Fruit fly (Drosophila melanogaster) whole organism, embryonic: Measurements from ENCODE around the gene T48.
A peak's percentile ranks its signal among the peaks of the same experiment; 100 is the strongest.

Experiments
- Ada2b ChIP-seq: fragments of 200-800 bp; sonication (Bioruptor generic); IDR thresholded peaks from 2 replicates; pipeline ENCODE4 v1.3.6; 2022; ENCODE audit warnings: missing biosample characterization, missing genetic modification characterization
- C15 ChIP-seq: fragments of 200-800 bp; sonication (Bioruptor generic); IDR thresholded peaks from 3 replicates; pipeline ENCODE4 v1.3.6; 2022; ENCODE audit warnings: missing biosample characterization, missing genetic modification characterization
- CG10274 ChIP-seq: fragments of 200-800 bp; sonication (Bioruptor generic); optimal IDR thresholded peaks from 3 replicates; lab custom pipeline; 2017; ENCODE audit warnings: missing biosample characterization, mild to moderate bottlenecking, missing genetic modification characterization
- CG10979 ChIP-seq: fragments of 200-800 bp; sonication (Bioruptor generic); optimal IDR thresholded peaks from 2 replicates; lab custom pipeline; 2018; ENCODE audit warnings: missing biosample characterization, mild to moderate bottlenecking, missing genetic modification characterization, moderate library complexity
- CG1233 ChIP-seq: fragments of 200-800 bp; sonication (Bioruptor generic); optimal IDR thresholded peaks from 4 replicates; lab custom pipeline; 2018; ENCODE audit warnings: missing biosample characterization, mild to moderate bottlenecking, missing genetic modification characterization
- CG14441 ChIP-seq: fragments of 200-800 bp; sonication (Bioruptor generic); IDR thresholded peaks from 2 replicates; pipeline ENCODE4 v1.3.6; 2022; ENCODE audit warnings: missing biosample characterization, missing genetic modification characterization
- CG14860 ChIP-seq: fragments of 200-800 bp; sonication (Bioruptor generic); IDR thresholded peaks from 3 replicates; pipeline ENCODE4 v1.3.6; 2022; ENCODE audit warnings: missing biosample characterization, missing genetic modification characterization; ENCODE audit not compliant: partially characterized antibody
- CG15011 ChIP-seq: fragments of 200-800 bp; sonication (Bioruptor generic); optimal IDR thresholded peaks from 3 replicates; lab custom pipeline; 2018; ENCODE audit warnings: missing biosample characterization, mild to moderate bottlenecking, missing genetic modification characterization
- CG15269 ChIP-seq: fragments of 200-800 bp; sonication (Bioruptor generic); optimal IDR thresholded peaks from 2 replicates; lab custom pipeline; 2018; ENCODE audit warnings: missing biosample characterization, mild to moderate bottlenecking, missing genetic modification characterization, moderate library complexity
- CG1529 ChIP-seq: fragments of 200-800 bp; sonication (Bioruptor generic); optimal IDR thresholded peaks from 3 replicates; lab custom pipeline; 2018; ENCODE audit warnings: missing biosample characterization, missing genetic modification characterization
- CG15696 ChIP-seq: fragments of 200-800 bp; sonication (Bioruptor generic); optimal IDR thresholded peaks from 2 replicates; lab custom pipeline; 2019; ENCODE audit warnings: missing biosample characterization, mild to moderate bottlenecking, missing genetic modification characterization, moderate library complexity
- CG17612 ChIP-seq: fragments of 200-800 bp; sonication (Bioruptor generic); IDR thresholded peaks from 2 replicates; pipeline ENCODE4 v1.3.6; 2022; ENCODE audit warnings: missing biosample characterization, missing genetic modification characterization
- CG2678 ChIP-seq: fragments of 200-800 bp; sonication (Bioruptor generic); optimal IDR thresholded peaks from 3 replicates; lab custom pipeline; 2019; ENCODE audit warnings: missing biosample characterization, mild to moderate bottlenecking, missing genetic modification characterization, moderate library complexity
- CG30020 ChIP-seq: fragments of 200-800 bp; optimal IDR thresholded peaks from 2 replicates; lab custom pipeline; 2019; ENCODE audit warnings: missing biosample characterization, mild to moderate bottlenecking, missing genetic modification characterization, moderate library complexity
- CG30431 ChIP-seq: fragments of 200-800 bp; sonication (Bioruptor generic); optimal IDR thresholded peaks from 2 replicates; lab custom pipeline; 2017; ENCODE audit warnings: missing biosample characterization, missing genetic modification characterization
- CG4282 ChIP-seq: fragments of 200-800 bp; sonication (Bioruptor generic); optimal IDR thresholded peaks from 2 replicates; lab custom pipeline; 2016; ENCODE audit warnings: missing biosample characterization, missing genetic modification characterization
- CG4424 ChIP-seq: fragments of 200-800 bp; sonication (Bioruptor generic); optimal IDR thresholded peaks from 3 replicates; lab custom pipeline; 2016; ENCODE audit warnings: missing biosample characterization, missing genetic modification characterization
- CG6654 ChIP-seq: fragments of 200-800 bp; sonication (Bioruptor generic); optimal IDR thresholded peaks from 2 replicates; lab custom pipeline; 2017; ENCODE audit warnings: missing biosample characterization, mild to moderate bottlenecking, missing genetic modification characterization
- CG7745 ChIP-seq: fragments of 200-800 bp; sonication (Bioruptor generic); optimal IDR thresholded peaks from 2 replicates; lab custom pipeline; 2018; ENCODE audit warnings: missing biosample characterization, mild to moderate bottlenecking, missing genetic modification characterization, moderate library complexity
- CG8765 ChIP-seq: fragments of 200-800 bp; sonication (Bioruptor generic); IDR thresholded peaks from 2 replicates; pipeline ENCODE4 v1.3.6; 2022; ENCODE audit warnings: missing biosample characterization, missing genetic modification characterization
- Fer2 ChIP-seq: fragments of 200-800 bp; sonication (Bioruptor generic); optimal IDR thresholded peaks from 2 replicates; lab custom pipeline; 2018; ENCODE audit warnings: missing biosample characterization, mild to moderate bottlenecking, missing genetic modification characterization, moderate library complexity
- HLH4C ChIP-seq: fragments of 200-800 bp; sonication (Bioruptor generic); IDR thresholded peaks from 3 replicates; pipeline ENCODE4 v1.3.6; 2022; ENCODE audit warnings: missing biosample characterization, missing genetic modification characterization; ENCODE audit not compliant: partially characterized antibody
- HmgD ChIP-seq: fragments of 200-800 bp; sonication (Bioruptor generic); optimal IDR thresholded peaks from 3 replicates; lab custom pipeline; 2016; ENCODE audit warnings: missing biosample characterization, missing genetic modification characterization
- Hmr ChIP-seq: fragments of 200-800 bp; sonication (Bioruptor generic); optimal IDR thresholded peaks from 3 replicates; lab custom pipeline; 2017; ENCODE audit warnings: mild to moderate bottlenecking, missing biosample characterization, missing genetic modification reagents, missing genetic modification characterization
- Hr3 ChIP-seq: fragments of 200-800 bp; sonication (Bioruptor generic); optimal IDR thresholded peaks from 3 replicates; lab custom pipeline; 2016; ENCODE audit warnings: missing biosample characterization, missing genetic modification characterization
- Lpt ChIP-seq: fragments of >200 bp; optimal IDR thresholded peaks from 2 replicates; lab custom pipeline; 2018; ENCODE audit warnings: missing biosample characterization, missing genetic modification characterization
- Poxn ChIP-seq: fragments of 200-800 bp; sonication (Bioruptor generic); IDR thresholded peaks from 2 replicates; pipeline ENCODE4 v1.3.6; 2022; ENCODE audit warnings: missing biosample characterization, missing genetic modification characterization
- Six4 ChIP-seq: fragments of 200-800 bp; sonication (Bioruptor generic); optimal IDR thresholded peaks from 2 replicates; lab custom pipeline; 2016; ENCODE audit warnings: missing biosample characterization, missing genetic modification characterization
- Sox100B ChIP-seq: fragments of 200-800 bp; sonication (Bioruptor generic); optimal IDR thresholded peaks from 3 replicates; lab custom pipeline; 2018; ENCODE audit warnings: missing biosample characterization, mild to moderate bottlenecking, missing genetic modification characterization
- Vsx1 ChIP-seq: fragments of 200-800 bp; sonication (Bioruptor generic); optimal IDR thresholded peaks from 2 replicates; lab custom pipeline; 2017; ENCODE audit warnings: missing biosample characterization, mild to moderate bottlenecking, missing genetic modification characterization, missing genetic modification reagents
- ash1 ChIP-seq: fragments of 200-800 bp; sonication (Bioruptor generic); optimal IDR thresholded peaks from 2 replicates; lab custom pipeline; 2018; ENCODE audit warnings: missing biosample characterization, mild to moderate bottlenecking, missing genetic modification characterization
- chif ChIP-seq, 2 experiments: fragments of 200-800 bp; sonication (Bioruptor generic); optimal IDR thresholded peaks; 3 replicates each; lab custom pipeline; 2016; ENCODE audit warnings: missing biosample characterization in 2 of 2, missing genetic modification characterization in 2 of 2
- chn ChIP-seq: fragments of 200-800 bp; sonication (Bioruptor generic); optimal IDR thresholded peaks from 2 replicates; lab custom pipeline; 2016; ENCODE audit warnings: missing biosample characterization, missing genetic modification characterization
- cwo ChIP-seq: fragments of 200-800 bp; sonication (Bioruptor generic); optimal IDR thresholded peaks from 3 replicates; lab custom pipeline; 2017; ENCODE audit warnings: missing biosample characterization, missing genetic modification characterization, mild to moderate bottlenecking, moderate library complexity, missing genetic modification reagents
- danr ChIP-seq: fragments of 200-800 bp; sonication (Bioruptor generic); IDR thresholded peaks from 2 replicates; pipeline ENCODE4 v1.3.6; 2022; ENCODE audit warnings: missing biosample characterization, missing genetic modification characterization
- dati ChIP-seq: fragments of 200-800 bp; sonication (Bioruptor generic); IDR thresholded peaks from 2 replicates; pipeline ENCODE4 v1.3.6; 2022; ENCODE audit warnings: missing biosample characterization, missing genetic modification characterization
- dmrt99B ChIP-seq: fragments of 200-800 bp; sonication (Bioruptor generic); optimal IDR thresholded peaks from 2 replicates; lab custom pipeline; 2018; ENCODE audit warnings: missing biosample characterization, mild to moderate bottlenecking, missing genetic modification characterization, moderate library complexity
- dysf ChIP-seq: fragments of 200-800 bp; sonication (Bioruptor generic); IDR thresholded peaks from 3 replicates; pipeline ENCODE4 v1.3.6; 2022; ENCODE audit warnings: missing biosample characterization, missing genetic modification characterization
- esg ChIP-seq: fragments of 200-800 bp; sonication (Bioruptor generic); conservative IDR thresholded peaks from 2 replicates; pipeline ENCODE4 v1.3.6; 2022; ENCODE audit warnings: missing biosample characterization, missing genetic modification characterization
- exex ChIP-seq: fragments of 200-800 bp; sonication (Bioruptor generic); optimal IDR thresholded peaks from 4 replicates; lab custom pipeline; 2018; ENCODE audit warnings: missing biosample characterization, mild to moderate bottlenecking, missing genetic modification characterization, moderate library complexity
- fu2 ChIP-seq: fragments of 200-800 bp; sonication (Bioruptor generic); optimal IDR thresholded peaks from 2 replicates; lab custom pipeline; 2016; ENCODE audit warnings: missing biosample characterization, missing genetic modification characterization
- gro ChIP-seq: fragments of 200-800 bp; sonication (Bioruptor generic); optimal IDR thresholded peaks from 2 replicates; lab custom pipeline; 2016; ENCODE audit warnings: missing biosample characterization, missing genetic modification characterization
- gsb-n ChIP-seq: fragments of 200-800 bp; sonication (Bioruptor generic); optimal IDR thresholded peaks from 3 replicates; lab custom pipeline; 2018; ENCODE audit warnings: missing biosample characterization, mild to moderate bottlenecking, missing genetic modification characterization
- lmd ChIP-seq: fragments of 200-800 bp; sonication (Bioruptor generic); IDR thresholded peaks from 2 replicates; pipeline ENCODE4 v1.3.6; 2022; ENCODE audit warnings: missing biosample characterization, missing genetic modification characterization
- mld ChIP-seq: fragments of 200-800 bp; sonication (Bioruptor generic); IDR thresholded peaks from 3 replicates; pipeline ENCODE4 v1.3.6; 2022; ENCODE audit warnings: missing biosample characterization, missing genetic modification characterization; ENCODE audit not compliant: partially characterized antibody
- nerfin-2 ChIP-seq: fragments of 200-800 bp; sonication (Bioruptor generic); IDR thresholded peaks from 2 replicates; pipeline ENCODE4 v1.3.6; 2022; ENCODE audit warnings: missing biosample characterization, missing genetic modification characterization; ENCODE audit not compliant: partially characterized antibody
- ranshi ChIP-seq: fragments of 200-800 bp; sonication (Bioruptor generic); IDR thresholded peaks from 2 replicates; pipeline ENCODE4 v1.3.6; 2022; ENCODE audit warnings: missing biosample characterization, missing genetic modification characterization
- shn ChIP-seq: fragments of 200-800 bp; sonication (Bioruptor generic); optimal IDR thresholded peaks from 3 replicates; lab custom pipeline; 2016; ENCODE audit warnings: missing biosample characterization, missing genetic modification characterization
- sna ChIP-seq: fragments of 200-800 bp; sonication (Bioruptor generic); IDR thresholded peaks from 2 replicates; pipeline ENCODE4 v1.3.6; 2022; ENCODE audit warnings: missing biosample characterization, missing genetic modification characterization; ENCODE audit not compliant: partially characterized antibody
- tna ChIP-seq: fragments of 200-800 bp; sonication (Bioruptor generic); IDR thresholded peaks from 2 replicates; pipeline ENCODE4 v1.3.6; 2022; ENCODE audit warnings: missing biosample characterization, missing genetic modification characterization; ENCODE audit not compliant: partially characterized antibody

The T48 gene

dm6 chr3R:26953478-26953874, 71.9 kb downstream of the T48 start (continued):
- TF ChIP-seq CG4424 (GFP tag; lab: Kevin White, UChicago) (no peak), CG1529 (GFP tag; lab: Kevin White, UChicago) (no peak), CG15011 (GFP tag; lab: Kevin White, UChicago) (no peak), Vsx1 (no peak), Hmr (GFP tag; lab: Kevin White, UChicago) (no peak), chif (GFP tag; optimal IDR thresholded peaks at IDR 0.05; lab: Kevin White, UChicago) (peak in 1 of 2 experiments; percentile 48), shn (GFP tag; lab: Kevin White, UChicago) (peak; percentile 52), HmgD (GFP tag; lab: Kevin White, UChicago) (no peak), CG8765 (GFP tag; lab: Robert Waterston, UW) (peak; percentile 15; the same call in 1 of the 2 replicates), dati (no peak), gro (GFP tag; lab: Kevin White, UChicago) (peak; percentile 20), dmrt99B (tag; lab: Kevin White, UChicago) (peak; percentile 25), lmd (GFP tag; lab: Robert Waterston, UW) (no peak; the same call in 1 of the 2 replicates), Sox100B (no peak), CG17612 (no peak), Fer2 (tag; lab: Kevin White, UChicago) (no peak), Poxn (GFP tag; lab: Robert Waterston, UW) (no peak), CG7745 (tag; lab: Kevin White, UChicago) (no peak), nerfin-2 (GFP tag; lab: Robert Waterston, UW) (no peak), mld (GFP tag; lab: Robert Waterston, UW) (no peak), ash1 (GFP tag; lab: Kevin White, UChicago) (no peak), CG10274 (no peak), CG30431 (GFP tag; lab: Kevin White, UChicago) (no peak), CG14860 (GFP tag; lab: Robert Waterston, UW) (no peak), sna (GFP tag; lab: Robert Waterston, UW) (no peak), fu2 (GFP tag; lab: Kevin White, UChicago) (peak; percentile 43), ranshi (GFP tag; lab: Robert Waterston, UW) (0 out of 2 replicates have a peak, but pooled peaks have one; percentile 9), CG6654 (no peak)

dm6 chr3R:26954020-26954672, 72.6 kb downstream of the T48 start:
- TF ChIP-seq esg, result peak; percentile 74
- no peak for TF ChIP-seq Lpt (GFP tag; lab: Kevin White, UChicago)
- TF ChIP-seq C15 (GFP tag; lab: Robert Waterston, UW), result no peak
- TF ChIP-seq CG10979 (tag; lab: Kevin White, UChicago), result peak; percentile 77
- no peak for TF ChIP-seq CG30020 (tag; lab: Kevin White, UChicago)
- peak; percentile 69 for TF ChIP-seq cwo (GFP tag; lab: Kevin White, UChicago)
- no peak for TF ChIP-seq CG15696 (tag; lab: Kevin White, UChicago)
- no peak for TF ChIP-seq CG4282 (GFP tag; lab: Kevin White, UChicago)
- peak; percentile 62 for TF ChIP-seq CG1233 (GFP tag; lab: Kevin White, UChicago)
- TF ChIP-seq tna (GFP tag; lab: Robert Waterston, UW), result no peak
- TF ChIP-seq exex (tag; lab: Kevin White, UChicago), result peak; percentile 23
- peak; percentile 85 for TF ChIP-seq CG2678 (tag; lab: Kevin White, UChicago)
- peak; percentile 83 for TF ChIP-seq Hr3 (GFP tag; lab: Kevin White, UChicago)
- TF ChIP-seq chn (GFP tag; lab: Kevin White, UChicago), result no peak
- TF ChIP-seq Six4 (GFP tag; lab: Kevin White, UChicago), result peak; percentile 72
- TF ChIP-seq gsb-n, result peak; percentile 76
- peak; percentile 74 for TF ChIP-seq Ada2b (GFP tag; lab: Robert Waterston, UW)
- TF ChIP-seq CG14441 (GFP tag; lab: Robert Waterston, UW), result peak; percentile 84
- TF ChIP-seq CG4424 (GFP tag; lab: Kevin White, UChicago), result peak; percentile 61
- TF ChIP-seq CG15269 (tag; lab: Kevin White, UChicago), result peak; percentile 80
- TF ChIP-seq danr (GFP tag; lab: Robert Waterston, UW), result no peak
- no peak for TF ChIP-seq HLH4C
- TF ChIP-seq dysf (GFP tag; lab: Robert Waterston, UW), result peak; percentile 81
